Worm (Caenorhabditis elegans) whole organism, L2 larva: ENCODE measurements around the gene dgk-3.

Experiments used
- C34F6.9 ChIP-seq: fragments of 150-350 bp; optimal IDR thresholded peaks from 2 replicates; lab custom pipeline; 2014; ENCODE audit warnings: missing biosample characterization, missing genetic modification characterization
- F13H6.1 ChIP-seq: sonication (generic microtip); optimal IDR thresholded peaks from 2 replicates; lab custom pipeline; 2016; ENCODE audit warnings: missing genetic modification characterization, missing compliant biosample characterization
- ZK546.5 ChIP-seq: sonication (generic microtip); optimal IDR thresholded peaks from 2 replicates; lab custom pipeline; 2017; ENCODE audit warnings: missing biosample characterization, missing genetic modification characterization
- alr-1 ChIP-seq: fragments of 150-350 bp; optimal IDR thresholded peaks from 2 replicates; lab custom pipeline; 2014; ENCODE audit warnings: missing biosample characterization, missing genetic modification characterization
- aly-2 ChIP-seq: fragments of 150-350 bp; optimal IDR thresholded peaks from 2 replicates; lab custom pipeline; 2014; ENCODE audit warnings: missing biosample characterization, missing genetic modification characterization
- ama-1 ChIP-seq: fragments of 150-350 bp; optimal IDR thresholded peaks from 2 replicates; lab custom pipeline; 2018; ENCODE audit warnings: inconsistent platforms
- ceh-16 ChIP-seq: fragments of 150-350 bp; optimal IDR thresholded peaks from 2 replicates; lab custom pipeline; 2014; ENCODE audit warnings: missing biosample characterization, missing genetic modification characterization
- crh-2 ChIP-seq: sonication (generic microtip); optimal IDR thresholded peaks from 2 replicates; lab custom pipeline; 2017; ENCODE audit warnings: missing biosample characterization, missing genetic modification characterization
- dmd-4 ChIP-seq: sonication (generic microtip); optimal IDR thresholded peaks from 2 replicates; lab custom pipeline; 2017; ENCODE audit warnings: missing biosample characterization, missing genetic modification characterization
- egl-27 ChIP-seq: sonication (generic microtip); optimal IDR thresholded peaks from 3 replicates; lab custom pipeline; 2017; ENCODE audit warnings: missing biosample characterization, missing genetic modification reagents, missing genetic modification characterization
- elt-1 ChIP-seq: fragments of 150-350 bp; optimal IDR thresholded peaks from 2 replicates; lab custom pipeline; 2014; ENCODE audit warnings: missing biosample characterization, missing genetic modification characterization
- elt-3 ChIP-seq: sonication (generic microtip); optimal IDR thresholded peaks from 2 replicates; lab custom pipeline; 2017; ENCODE audit warnings: missing biosample characterization, missing genetic modification characterization
- fos-1 ChIP-seq: fragments of 150-350 bp; optimal IDR thresholded peaks from 2 replicates; lab custom pipeline; 2014; ENCODE audit warnings: missing biosample characterization, missing genetic modification characterization
- gmeb-1 ChIP-seq: fragments of 150-350 bp; optimal IDR thresholded peaks from 2 replicates; lab custom pipeline; 2014; ENCODE audit warnings: missing biosample characterization, missing genetic modification characterization
- lin-13 ChIP-seq: fragments of 150-350 bp; optimal IDR thresholded peaks from 2 replicates; lab custom pipeline; 2014; ENCODE audit warnings: missing biosample characterization, missing genetic modification reagents, missing genetic modification characterization
- lin-39 ChIP-seq: fragments of 150-350 bp; optimal IDR thresholded peaks from 2 replicates; lab custom pipeline; 2014; ENCODE audit warnings: missing biosample characterization, missing genetic modification reagents, missing genetic modification characterization
- lsy-2 ChIP-seq, 2 experiments: fragments of 150-350 bp in 1 of 2; sonication (generic microtip) in 1 of 2; optimal IDR thresholded peaks; 2 replicates each; lab custom pipeline; 2014 to 2017; ENCODE audit warnings: missing biosample characterization in 2 of 2, missing genetic modification characterization in 2 of 2
- mab-5 ChIP-seq: fragments of 150-350 bp; optimal IDR thresholded peaks from 2 replicates; lab custom pipeline; 2014; ENCODE audit warnings: missing biosample characterization, missing genetic modification characterization
- mbf-1 ChIP-seq: sonication (generic microtip); optimal IDR thresholded peaks from 2 replicates; lab custom pipeline; 2017; ENCODE audit warnings: missing biosample characterization, missing genetic modification characterization
- nhr-10 ChIP-seq: sonication (generic microtip); optimal IDR thresholded peaks from 2 replicates; lab custom pipeline; 2017; ENCODE audit warnings: missing biosample characterization, missing genetic modification characterization
- nhr-11 ChIP-seq: fragments of 150-350 bp; optimal IDR thresholded peaks from 2 replicates; lab custom pipeline; 2014; ENCODE audit warnings: missing biosample characterization, missing genetic modification characterization
- nhr-12 ChIP-seq: fragments of 150-350 bp; optimal IDR thresholded peaks from 2 replicates; lab custom pipeline; 2014; ENCODE audit warnings: missing biosample characterization, missing genetic modification characterization
- nhr-129 ChIP-seq: fragments of 150-350 bp; optimal IDR thresholded peaks from 2 replicates; lab custom pipeline; 2014; ENCODE audit warnings: missing biosample characterization, missing genetic modification characterization
- nhr-21 ChIP-seq: fragments of 150-350 bp; optimal IDR thresholded peaks from 2 replicates; lab custom pipeline; 2014; ENCODE audit warnings: missing biosample characterization, missing genetic modification characterization
- nhr-237 ChIP-seq: fragments of 150-350 bp; optimal IDR thresholded peaks from 2 replicates; lab custom pipeline; 2014; ENCODE audit warnings: missing biosample characterization, missing genetic modification characterization
- nhr-25 ChIP-seq: fragments of 150-350 bp; sonication (generic microtip); optimal IDR thresholded peaks from 3 replicates; lab custom pipeline; 2014; ENCODE audit warnings: missing biosample characterization, missing genetic modification characterization
- nhr-6 ChIP-seq: fragments of 150-350 bp; optimal IDR thresholded peaks from 2 replicates; lab custom pipeline; 2014; ENCODE audit warnings: missing biosample characterization, missing genetic modification characterization
- nhr-77 ChIP-seq: fragments of 150-350 bp; optimal IDR thresholded peaks from 2 replicates; lab custom pipeline; 2014; ENCODE audit warnings: missing biosample characterization, missing genetic modification characterization
- sma-3 ChIP-seq: sonication (generic microtip); optimal IDR thresholded peaks from 2 replicates; lab custom pipeline; 2016; ENCODE audit warnings: missing genetic modification reagents, missing genetic modification characterization, missing compliant biosample characterization
- sma-9 ChIP-seq, 2 experiments: fragments of 150-350 bp in 1 of 2; sonication (generic microtip) in 1 of 2; optimal IDR thresholded peaks; 2 replicates each; lab custom pipeline; 2014 to 2016; ENCODE audit warnings: missing genetic modification characterization in 2 of 2, mild to moderate bottlenecking in 1 of 2, missing biosample characterization in 1 of 2, missing compliant biosample characterization in 1 of 2, missing genetic modification reagents in 1 of 2, moderate library complexity in 1 of 2
- snpc-4 ChIP-seq: fragments of 150-350 bp; optimal IDR thresholded peaks from 2 replicates; lab custom pipeline; 2014; ENCODE audit warnings: missing biosample characterization, missing genetic modification characterization
- unc-39 ChIP-seq: fragments of 150-350 bp; optimal IDR thresholded peaks from 2 replicates; lab custom pipeline; 2014; ENCODE audit warnings: missing biosample characterization, missing genetic modification characterization
- unc-55 ChIP-seq: fragments of 150-350 bp; sonication (generic microtip); optimal IDR thresholded peaks from 3 replicates; lab custom pipeline; 2014; ENCODE audit warnings: missing biosample characterization, missing genetic modification reagents, missing genetic modification characterization
- unc-62 ChIP-seq: fragments of 150-350 bp; optimal IDR thresholded peaks from 2 replicates; lab custom pipeline; 2014; ENCODE audit warnings: missing biosample characterization, missing genetic modification reagents, missing genetic modification characterization
- ztf-1 ChIP-seq: fragments of 200-800 bp; sonication (Bioruptor generic); conservative IDR thresholded peaks from 2 replicates; pipeline ENCODE4 v1.3.6; 2022; ENCODE audit warnings: missing genetic modification characterization, missing compliant biosample characterization
- ztf-11 ChIP-seq: sonication (generic microtip); optimal IDR thresholded peaks from 2 replicates; lab custom pipeline; 2017; ENCODE audit warnings: missing biosample characterization, missing genetic modification characterization

The dgk-3 gene

ce11 chrIII:9151782-9152181, 11.1 kb upstream of the dgk-3 start:
- TF ChIP-seq nhr-129 (tag; lab: Kevin White, UChicago) = peak; percentile 50
- no peak for TF ChIP-seq nhr-10 (tag; lab: Kevin White, UChicago)
- TF ChIP-seq elt-3 (tag; lab: Kevin White, UChicago) = no peak
- TF ChIP-seq elt-1 (tag; lab: Kevin White, UChicago) = no peak
- TF ChIP-seq lsy-2 (tag; optimal IDR thresholded peaks at IDR 0.05; lab: Kevin White, UChicago) = peak in 1 of 2 experiments; percentile 27
- TF ChIP-seq C34F6.9 (tag; lab: Kevin White, UChicago) = peak; percentile 54
- TF ChIP-seq F13H6.1 (tag; lab: Kevin White, UChicago) = peak; percentile 18
- TF ChIP-seq alr-1 (tag; lab: Kevin White, UChicago) = no peak

- TF ChIP-seq nhr-129 (tag; lab: Kevin White, UChicago) = peak; percentile 69
- peak in 1 of 2 experiments; percentile 20 for TF ChIP-seq lsy-2 (tag; optimal IDR thresholded peaks at IDR 0.05; lab: Kevin White, UChicago)
- TF ChIP-seq nhr-11 = no peak
These were observed 9.9 kb upstream of the dgk-3 start for ce11 chrIII:9152950-9153349.

ce11 chrIII:9153809-9154208, 9.1 kb upstream of the dgk-3 start, which contains the start of gene nhl-1:
Gene nhl-1, minus strand, starts transcription at chrIII:9153909.
- no peak for TF ChIP-seq unc-55
- no peak for TF ChIP-seq mbf-1 (tag; lab: Kevin White, UChicago)
- no peak for TF ChIP-seq sma-9 (GFP tag; optimal IDR thresholded peaks at IDR 0.05; lab: Kevin White, UChicago)
- TF ChIP-seq sma-9 (tag; optimal IDR thresholded peaks at IDR 0.05; lab: Kevin White, UChicago) = no peak
- TF ChIP-seq ama-1 (lab: Kevin White, UChicago) = no peak
- no peak for TF ChIP-seq aly-2 (tag; lab: Kevin White, UChicago)
- no peak for TF ChIP-seq C34F6.9 (tag; lab: Kevin White, UChicago)
- TF ChIP-seq ztf-1 = no peak
- TF ChIP-seq alr-1 (tag; lab: Kevin White, UChicago) = no peak
- no peak for TF ChIP-seq unc-62 (GFP tag; lab: Kevin White, UChicago)
- no peak for TF ChIP-seq mab-5
- TF ChIP-seq lin-39 (tag; lab: Kevin White, UChicago) = no peak
- TF ChIP-seq egl-27 (tag; lab: Kevin White, UChicago) = no peak
- TF ChIP-seq nhr-21 (tag; lab: Kevin White, UChicago) = no peak
- no peak for TF ChIP-seq gmeb-1 (tag; lab: Kevin White, UChicago)
- TF ChIP-seq ZK546.5 (tag; lab: Kevin White, UChicago) = no peak
- TF ChIP-seq nhr-77 (tag; lab: Kevin White, UChicago) = no peak
- TF ChIP-seq dmd-4 = no peak
- TF ChIP-seq nhr-6 (tag; lab: Kevin White, UChicago) = no peak
- no peak for TF ChIP-seq nhr-12 (tag; lab: Kevin White, UChicago)
- TF ChIP-seq unc-39 (tag; lab: Kevin White, UChicago) = no peak

ce11 chrIII:9154766-9155165, 8.1 kb upstream of the dgk-3 start, which contains the start of gene irld-34:
Gene irld-34, plus strand, starts transcription at chrIII:9155066.
- TF ChIP-seq lin-13 (GFP tag; lab: Kevin White, UChicago) (no peak), crh-2 (tag; lab: Kevin White, UChicago) (no peak), unc-39 (tag; lab: Kevin White, UChicago) (no peak), lin-39 (tag; lab: Kevin White, UChicago) (no peak), ceh-16 (tag; lab: Kevin White, UChicago) (no peak), F13H6.1 (tag; lab: Kevin White, UChicago) (no peak), fos-1 (tag; lab: Kevin White, UChicago) (no peak), nhr-25 (no peak), nhr-11 (no peak), ztf-1 (no peak), egl-27 (tag; lab: Kevin White, UChicago) (no peak), nhr-237 (tag; lab: Kevin White, UChicago) (no peak), snpc-4 (tag; lab: Kevin White, UChicago) (no peak), nhr-129 (tag; lab: Kevin White, UChicago) (no peak), ztf-11 (tag; lab: Kevin White, UChicago) (no peak), unc-62 (GFP tag; lab: Kevin White, UChicago) (no peak)

ce11 chrIII:9161553-9161952, 1.3 kb upstream of the dgk-3 start, which contains the start of gene ptr-9:
Gene ptr-9, minus strand, starts transcription at chrIII:9161653.
- TF ChIP-seq sma-3 (no peak), nhr-25 (no peak), egl-27 (tag; lab: Kevin White, UChicago) (no peak), snpc-4 (tag; lab: Kevin White, UChicago) (no peak), nhr-12 (tag; lab: Kevin White, UChicago) (no peak), fos-1 (tag; lab: Kevin White, UChicago) (no peak), lin-39 (tag; lab: Kevin White, UChicago) (no peak), nhr-21 (tag; lab: Kevin White, UChicago) (no peak)
